Worm (Caenorhabditis elegans): ENCODE measurements around the gene snpc-3.1.
"Not testable (repeated sequence)": the region's sequence is repeated elsewhere in the genome, so short reads cannot be mapped to it uniquely, and the experiment has no call there.

- TF ChIP-seq ces-1 (GFP tag; optimal IDR thresholded peaks at IDR 0.05); elt-2 (tag; optimal IDR thresholded peaks at IDR 0.05); sptf-1 (tag; optimal IDR thresholded peaks at IDR 0.05); nhr-237 (tag; optimal IDR thresholded peaks at IDR 0.05); lin-39 (tag; optimal IDR thresholded peaks at IDR 0.05): not testable (repeated sequence)
Observed at ce11 chrIV:5464403-5464802, 21.7 kb downstream of the snpc-3.1 start, which contains the start of gene Y52D5A.2.
